Fruit fly (Drosophila melanogaster): ENCODE measurements around the gene CG5160.

DNA sequence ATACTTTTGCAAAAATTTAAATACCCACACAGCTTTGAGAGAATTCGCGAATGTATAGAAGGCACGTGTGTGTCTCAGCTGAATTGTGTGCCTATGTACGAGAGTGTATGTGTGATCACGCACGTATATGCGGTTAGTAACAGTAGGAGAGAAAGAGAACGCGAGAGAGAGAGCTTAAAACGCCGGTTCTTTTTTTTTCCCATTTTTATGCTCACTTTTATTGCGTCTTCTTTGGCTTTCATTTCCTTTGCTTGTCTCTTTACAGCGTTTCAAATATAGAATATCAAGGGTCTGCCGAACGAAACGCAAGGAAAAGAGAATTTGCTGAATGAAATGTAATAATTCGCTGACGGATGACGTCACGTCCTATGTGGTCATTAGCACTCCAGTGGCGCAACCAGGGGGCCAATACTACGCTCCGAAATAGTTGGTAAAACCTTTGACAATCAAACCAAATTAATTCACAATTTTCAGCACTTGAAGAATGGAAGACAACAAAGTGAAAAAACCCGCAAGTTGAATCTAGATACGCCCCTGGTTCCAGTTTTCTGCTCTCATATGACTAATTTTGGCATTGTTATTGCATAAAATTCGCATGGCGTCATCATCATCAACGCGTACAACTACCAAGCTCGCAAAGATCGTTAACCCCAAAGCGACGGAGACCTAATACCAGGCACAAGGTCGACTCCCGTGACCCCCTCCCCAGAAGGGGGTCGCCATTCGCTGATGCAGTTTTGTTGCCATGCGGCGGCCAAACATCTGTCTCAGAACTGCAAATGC is 26.5 kb upstream of the CG5160 start:
- peak; percentile 80 for TF ChIP-seq dsf (GFP tag; optimal IDR thresholded peaks at IDR 0.05; ENCODE audit: borderline replicate concordance)
- peak; percentile 92 for TF ChIP-seq h (GFP tag; optimal IDR thresholded peaks at IDR 0.05)
- peak; percentile 27 for TF ChIP-seq sage (GFP tag; optimal IDR thresholded peaks at IDR 0.05)
- peak; percentile 95 for TF ChIP-seq psq (GFP tag; optimal IDR thresholded peaks at IDR 0.05)
- peak; percentile 72 for TF ChIP-seq CrebA (GFP tag; optimal IDR thresholded peaks at IDR 0.05; ENCODE audit: borderline replicate concordance)
